Worm (Caenorhabditis elegans) whole organism, young adult: ENCODE results near the gene lin-9.
A peak's percentile ranks its signal among the peaks of the same experiment; 100 is the strongest.
"Not testable (repeated sequence)": the region's sequence is repeated elsewhere in the genome, so short reads cannot be mapped to it uniquely, and the experiment has no call there.

Source experiments
- C17E4.6 ChIP-seq: fragments of 200-800 bp; sonication (Bioruptor generic); IDR thresholded peaks from 2 replicates; pipeline ENCODE4 v1.3.6; 2022; ENCODE audit warnings: missing genetic modification reagents, missing genetic modification characterization, missing compliant biosample characterization
- D2030.7 ChIP-seq: fragments of 200-800 bp; sonication (Bioruptor generic); IDR thresholded peaks from 2 replicates; pipeline ENCODE4 v1.3.6; 2022; ENCODE audit warnings: missing genetic modification reagents, missing genetic modification characterization, missing compliant biosample characterization
- F33H1.4 ChIP-seq: fragments of 200-800 bp; sonication (Bioruptor generic); IDR thresholded peaks from 2 replicates; pipeline ENCODE4 v1.3.6; 2022; ENCODE audit warnings: missing genetic modification reagents, missing genetic modification characterization, missing compliant biosample characterization
- F37B4.10 ChIP-seq: fragments of 200-800 bp; sonication (Bioruptor generic); IDR thresholded peaks from 2 replicates; pipeline ENCODE4 v1.3.6; 2022; ENCODE audit warnings: missing genetic modification characterization, missing compliant biosample characterization
- F39B2.1 ChIP-seq: fragments of 200-800 bp; sonication (Bioruptor generic); IDR thresholded peaks from 2 replicates; pipeline ENCODE4 v1.3.6; 2022; ENCODE audit warnings: missing genetic modification reagents, missing genetic modification characterization, missing compliant biosample characterization
- F49E8.2 ChIP-seq: sonication (generic microtip); optimal IDR thresholded peaks from 3 replicates; lab custom pipeline; 2017; ENCODE audit warnings: missing genetic modification characterization, mild to moderate bottlenecking, missing compliant biosample characterization, antibody characterized with exemption, moderate library complexity; ENCODE audit not compliant: insufficient read depth
- F55B11.4 ChIP-seq: sonication (generic microtip); optimal IDR thresholded peaks from 2 replicates; lab custom pipeline; 2016; ENCODE audit warnings: missing compliant biosample characterization, missing genetic modification characterization, borderline replicate concordance; ENCODE audit not compliant: insufficient read depth
- K12H6.12 ChIP-seq: fragments of 200-800 bp; sonication (Bioruptor generic); optimal IDR thresholded peaks from 2 replicates; lab custom pipeline; 2018; ENCODE audit warnings: mild to moderate bottlenecking, missing genetic modification characterization, missing compliant biosample characterization
- Y53G8AR.9 ChIP-seq: fragments of 200-800 bp; sonication (Bioruptor generic); conservative IDR thresholded peaks from 2 replicates; pipeline ENCODE4 v1.3.6; 2022; ENCODE audit warnings: missing genetic modification reagents, missing genetic modification characterization, missing compliant biosample characterization
- aptf-2 ChIP-seq: fragments of 200-800 bp; sonication (Bioruptor generic); conservative IDR thresholded peaks from 2 replicates; pipeline ENCODE4 v1.3.6; 2022; ENCODE audit warnings: missing genetic modification reagents, missing genetic modification characterization, missing compliant biosample characterization
- athp-1 ChIP-seq: sonication (generic microtip); optimal IDR thresholded peaks from 2 replicates; lab custom pipeline; 2017; ENCODE audit warnings: mild to moderate bottlenecking, missing genetic modification characterization, missing compliant biosample characterization
- attf-3 ChIP-seq: fragments of 200-800 bp; sonication (Bioruptor generic); conservative IDR thresholded peaks from 2 replicates; pipeline ENCODE4 v1.3.6; 2022; ENCODE audit warnings: missing genetic modification reagents, missing genetic modification characterization, missing compliant biosample characterization
- attf-5 ChIP-seq: fragments of 200-800 bp; sonication (Bioruptor generic); optimal IDR thresholded peaks from 2 replicates; lab custom pipeline; 2018; ENCODE audit warnings: mild to moderate bottlenecking, missing genetic modification characterization, missing compliant biosample characterization
- attf-6 ChIP-seq: fragments of 200-800 bp; sonication (Bioruptor generic); IDR thresholded peaks from 2 replicates; pipeline ENCODE4 v1.3.6; 2022; ENCODE audit warnings: missing genetic modification reagents, missing genetic modification characterization, missing compliant biosample characterization
- cebp-1 ChIP-seq, 2 experiments: fragments of 200-800 bp in 1 of 2; sonication (Bioruptor generic) in 1 of 2; sonication (generic microtip) in 1 of 2; IDR thresholded peaks in 1 of 2; optimal IDR thresholded peaks in 1 of 2; 2 replicates each; pipeline versions ENCODE4 v1.3.6 to Lab custom; 2017 to 2022; ENCODE audit warnings: missing compliant biosample characterization in 2 of 2, missing genetic modification characterization in 2 of 2, mild to moderate bottlenecking in 1 of 2, missing genetic modification reagents in 1 of 2, moderate library complexity in 1 of 2
- ceh-91 ChIP-seq: fragments of 200-800 bp; sonication (Bioruptor generic); IDR thresholded peaks from 2 replicates; pipeline ENCODE4 v1.3.6; 2022; ENCODE audit warnings: missing genetic modification reagents, missing genetic modification characterization, missing compliant biosample characterization
- dox-1 ChIP-seq: fragments of 200-800 bp; sonication (Bioruptor generic); IDR thresholded peaks from 2 replicates; pipeline ENCODE4 v1.3.6; 2022; ENCODE audit warnings: missing genetic modification reagents, missing genetic modification characterization, missing compliant biosample characterization
- efl-1 ChIP-seq: fragments of 150-350 bp; optimal IDR thresholded peaks from 2 replicates; lab custom pipeline; 2014; ENCODE audit warnings: missing biosample characterization, missing genetic modification reagents, missing genetic modification characterization
- ekl-4 ChIP-seq: fragments of 200-800 bp; sonication (Bioruptor generic); IDR thresholded peaks from 2 replicates; pipeline ENCODE4 v1.3.6; 2022; ENCODE audit warnings: missing genetic modification reagents, missing genetic modification characterization, missing compliant biosample characterization
- gei-17 ChIP-seq: fragments of 200-800 bp; sonication (Bioruptor generic); optimal IDR thresholded peaks from 2 replicates; lab custom pipeline; 2018; ENCODE audit warnings: mild to moderate bottlenecking, missing genetic modification characterization, missing compliant biosample characterization
- him-1 ChIP-seq: sonication (generic microtip); optimal IDR thresholded peaks from 2 replicates; lab custom pipeline; 2016; ENCODE audit warnings: missing genotype, missing genetic modification reagents, missing genetic modification characterization, missing compliant biosample characterization
- hmg-1.2 ChIP-seq: fragments of 200-800 bp; sonication (Bioruptor generic); IDR thresholded peaks from 2 replicates; pipeline ENCODE4 v1.3.6; 2022; ENCODE audit warnings: missing genetic modification reagents, missing genetic modification characterization, missing compliant biosample characterization
- hsf-1 ChIP-seq: fragments of 200-800 bp; sonication (Bioruptor generic); IDR thresholded peaks from 2 replicates; pipeline ENCODE4 v1.3.6; 2022; ENCODE audit warnings: missing genetic modification reagents, missing genetic modification characterization, missing compliant biosample characterization
- lin-35 ChIP-seq, 3 experiments: fragments of 150-350 bp in 2 of 3; sonication (generic microtip) in 1 of 3; optimal IDR thresholded peaks; 2 replicates each; lab custom pipeline; 2014 to 2018; ENCODE audit warnings: missing biosample characterization in 3 of 3, missing genetic modification characterization in 3 of 3, missing genetic modification reagents in 3 of 3
- lin-40 ChIP-seq: sonication (generic microtip); optimal IDR thresholded peaks from 2 replicates; lab custom pipeline; 2016; ENCODE audit warnings: missing genetic modification characterization, mild to moderate bottlenecking, missing compliant biosample characterization, missing genotype, missing genetic modification reagents
- lin-54 ChIP-seq: fragments of 200-800 bp; sonication (Bioruptor generic); optimal IDR thresholded peaks from 2 replicates; lab custom pipeline; 2018; ENCODE audit warnings: mild to moderate bottlenecking, missing genetic modification characterization, missing compliant biosample characterization
- lsl-1 ChIP-seq: fragments of 200-800 bp; sonication (Bioruptor generic); optimal IDR thresholded peaks from 2 replicates; lab custom pipeline; 2018; ENCODE audit warnings: mild to moderate bottlenecking, missing genetic modification characterization, moderate library complexity, missing compliant biosample characterization
- lsy-27 ChIP-seq: sonication (generic microtip); optimal IDR thresholded peaks from 2 replicates; lab custom pipeline; 2017; ENCODE audit warnings: missing genetic modification characterization, mild to moderate bottlenecking, missing compliant biosample characterization, antibody characterized with exemption, missing genotype, borderline replicate concordance; ENCODE audit not compliant: insufficient read depth
- madf-6 ChIP-seq: fragments of 200-800 bp; sonication (Bioruptor generic); IDR thresholded peaks from 2 replicates; pipeline ENCODE4 v1.3.6; 2022; ENCODE audit warnings: missing genetic modification reagents, missing genetic modification characterization, missing compliant biosample characterization
- mcd-1 ChIP-seq: fragments of 200-800 bp; sonication (Bioruptor generic); IDR thresholded peaks from 2 replicates; pipeline ENCODE4 v1.3.6; 2022; ENCODE audit warnings: missing genetic modification reagents, missing genetic modification characterization, missing compliant biosample characterization
- mel-28 ChIP-seq: sonication (generic microtip); optimal IDR thresholded peaks from 2 replicates; lab custom pipeline; 2016; ENCODE audit warnings: borderline replicate concordance, mild to moderate bottlenecking, missing genetic modification characterization, missing compliant biosample characterization
- nfyb-1 ChIP-seq: fragments of 200-800 bp; sonication (Bioruptor generic); IDR thresholded peaks from 2 replicates; pipeline ENCODE4 v1.3.6; 2022; ENCODE audit warnings: missing genetic modification reagents, missing genetic modification characterization, missing compliant biosample characterization
- pbrm-1 ChIP-seq: fragments of 200-800 bp; sonication (Bioruptor generic); IDR thresholded peaks from 2 replicates; pipeline ENCODE4 v1.3.6; 2022; ENCODE audit warnings: missing genetic modification reagents, missing genetic modification characterization, missing compliant biosample characterization
- rcor-1 ChIP-seq: fragments of 200-800 bp; sonication (Bioruptor generic); IDR thresholded peaks from 2 replicates; pipeline ENCODE4 v1.3.6; 2022; ENCODE audit warnings: missing genetic modification reagents, missing genetic modification characterization, missing compliant biosample characterization
- snpc-3.4 ChIP-seq: sonication (generic microtip); optimal IDR thresholded peaks from 2 replicates; lab custom pipeline; 2017; ENCODE audit warnings: missing genetic modification characterization, mild to moderate bottlenecking, missing compliant biosample characterization, antibody characterized with exemption, moderate library complexity, missing genotype, missing genetic modification reagents
- snpc-4 ChIP-seq, 5 experiments: fragments of 150-350 bp in 1 of 5; sonication (generic microtip) in 4 of 5; optimal IDR thresholded peaks; 2 replicates each; lab custom pipeline; 2014 to 2018; ENCODE audit warnings: missing genetic modification characterization in 5 of 5, missing biosample characterization in 3 of 5, antibody characterized with exemption in 2 of 5, mild to moderate bottlenecking in 2 of 5, missing compliant biosample characterization in 2 of 5, missing genotype in 2 of 5, moderate library complexity in 2 of 5, missing genetic modification reagents in 1 of 5
- sptf-2 ChIP-seq: fragments of 200-800 bp; sonication (Bioruptor generic); optimal IDR thresholded peaks from 2 replicates; lab custom pipeline; 2018; ENCODE audit warnings: mild to moderate bottlenecking, missing genetic modification characterization, missing compliant biosample characterization
- tbp1 ChIP-seq: fragments of 200-800 bp; sonication (Bioruptor generic); optimal IDR thresholded peaks from 2 replicates; lab custom pipeline; 2018; ENCODE audit warnings: mild to moderate bottlenecking, missing genetic modification characterization, missing compliant biosample characterization
- ztf-22 ChIP-seq: fragments of 200-800 bp; sonication (Bioruptor generic); optimal IDR thresholded peaks from 2 replicates; lab custom pipeline; 2018; ENCODE audit warnings: mild to moderate bottlenecking, missing genetic modification characterization, moderate library complexity, missing compliant biosample characterization

Gene lin-9

DNA sequence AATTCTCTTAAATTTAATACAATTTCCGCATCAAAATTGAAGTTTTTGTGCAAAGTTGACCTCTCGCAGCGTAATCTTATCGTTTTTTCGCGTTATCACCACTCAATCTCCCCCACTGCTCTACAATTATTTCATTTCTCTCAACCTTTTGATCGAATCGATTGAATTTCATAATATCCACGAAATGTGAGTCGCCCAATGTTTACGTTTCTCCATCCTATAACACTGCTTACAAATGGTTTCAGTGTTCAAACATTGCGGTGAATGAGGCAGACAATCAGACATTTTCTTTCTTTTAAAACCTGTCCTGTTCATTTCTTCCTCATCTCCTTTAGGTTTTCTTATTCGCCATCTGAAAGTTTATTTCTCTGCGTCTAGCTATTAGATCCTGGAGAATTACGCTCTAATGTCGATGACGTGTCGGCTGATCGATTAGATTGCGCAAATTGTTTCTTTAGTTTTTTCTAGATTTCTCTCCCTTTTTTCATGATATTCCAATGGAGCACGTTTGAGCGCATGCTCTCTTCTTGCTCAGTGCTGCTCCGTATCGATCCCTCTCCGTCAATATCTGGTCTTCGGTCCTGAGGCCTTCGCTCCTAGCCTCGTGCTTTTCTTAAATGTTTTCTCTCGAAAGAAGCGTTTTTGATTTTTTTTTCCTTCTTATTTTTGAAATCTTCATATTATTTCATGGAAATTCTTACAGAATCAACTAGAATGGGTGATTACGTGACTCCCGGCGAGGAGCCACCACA is 1.2 kb upstream of the lin-9 start, which contains the start of gene unc-32 (continued):
- peak; percentile 18 for TF ChIP-seq lin-40 (tag; lab: Kevin White, UChicago)

- TF ChIP-seq F49E8.2 (no peak), gei-17 (no peak)
Observed at ce11 chrIII:8903263-8903662, 668 bp downstream of the lin-9 start.

- 0 out of 2 replicates have a peak, but pooled peaks have one; percentile 11 for TF ChIP-seq nfyb-1 (GFP tag; lab: Robert Waterston, UW)
- TF ChIP-seq madf-6: peak; percentile 69
- TF ChIP-seq snpc-4 (GFP tag; optimal IDR thresholded peaks at IDR 0.05; lab: Kevin White, UChicago); cebp-1 (GFP tag; IDR thresholded peaks at IDR 0.05; lab: Robert Waterston, UW): not testable (repeated sequence)
- peak in 1 of 4 experiments; percentile 39 for TF ChIP-seq snpc-4 (tag; optimal IDR thresholded peaks at IDR 0.05; lab: Kevin White, UChicago)
- TF ChIP-seq hmg-1.2 (GFP tag; lab: Robert Waterston, UW): 0 out of 2 replicates have a peak, but pooled peaks have one; percentile 42
- peak; percentile 12 for TF ChIP-seq lsl-1 (GFP tag; lab: Kevin White, UChicago)
- TF ChIP-seq F39B2.1 (GFP tag; lab: Robert Waterston, UW): peak; percentile 99
- TF ChIP-seq rcor-1 (GFP tag; lab: Robert Waterston, UW): peak; percentile 42; the same call in 1 of the 2 replicates
- peak; percentile 39; the same call in 1 of the 2 replicates for TF ChIP-seq D2030.7
- TF ChIP-seq F33H1.4 (GFP tag; lab: Robert Waterston, UW): peak; percentile 69
- peak; percentile 39 for TF ChIP-seq tbp1 (GFP tag; lab: Kevin White, UChicago)
- TF ChIP-seq mcd-1 (GFP tag; lab: Robert Waterston, UW): peak; percentile 56
- TF ChIP-seq ekl-4: peak; percentile 79
- TF ChIP-seq dox-1 (GFP tag; lab: Robert Waterston, UW): peak; percentile 81
- TF ChIP-seq Y53G8AR.9 (GFP tag; lab: Robert Waterston, UW): 0 out of 2 replicates have a peak, but pooled peaks have one; percentile 45
- peak; percentile 3 for TF ChIP-seq cebp-1 (tag; optimal IDR thresholded peaks at IDR 0.05; lab: Kevin White, UChicago)
- TF ChIP-seq lin-54 (GFP tag; lab: Kevin White, UChicago): peak; percentile 21
- TF ChIP-seq pbrm-1: peak; percentile 90
- peak; percentile 55; the same call in 1 of the 2 replicates for TF ChIP-seq aptf-2
- TF ChIP-seq, all 124 proteins: peak for 18; not testable (repeated sequence) for 106
Observed at ce11 chrIII:8901078-8901477, 2.9 kb downstream of the lin-9 start.

DNA sequence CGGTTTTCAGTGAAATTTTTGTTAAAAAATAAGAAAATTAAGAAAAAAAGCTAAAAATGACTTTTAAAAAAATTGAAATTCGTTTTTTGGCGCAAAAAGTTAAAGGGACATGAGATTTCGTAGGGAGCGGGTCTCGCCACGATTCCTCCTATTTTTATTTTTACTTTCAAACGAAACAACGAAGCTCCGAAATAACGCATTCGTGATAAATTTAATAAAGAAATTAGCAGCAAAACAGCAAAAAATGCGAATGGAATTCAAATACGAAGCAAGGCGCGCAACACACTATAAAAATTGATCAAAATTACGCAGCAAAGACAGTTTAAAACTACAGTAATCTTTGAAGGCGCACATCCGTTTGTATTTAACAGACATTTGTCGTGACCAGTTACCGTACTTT is 4.2 kb downstream of the lin-9 start:
- no peak for TF ChIP-seq F37B4.10 (GFP tag; lab: Robert Waterston, UW)
- no peak for TF ChIP-seq C17E4.6 (GFP tag; lab: Robert Waterston, UW)
- TF ChIP-seq attf-3 (GFP tag; lab: Robert Waterston, UW): peak; percentile 77
- TF ChIP-seq mel-28 (tag; lab: Kevin White, UChicago): no peak
- TF ChIP-seq F55B11.4 (tag; lab: Kevin White, UChicago): no peak
- TF ChIP-seq him-1 (tag; lab: Kevin White, UChicago): peak; percentile 16
- TF ChIP-seq K12H6.12: no peak
- peak; percentile 62 for TF ChIP-seq lin-54 (GFP tag; lab: Kevin White, UChicago)
- peak in 1 of 3 experiments; percentile 1 for TF ChIP-seq lin-35 (GFP tag; optimal IDR thresholded peaks at IDR 0.05; lab: Kevin White, UChicago)
- no peak for TF ChIP-seq sptf-2 (GFP tag; lab: Kevin White, UChicago)
- no peak for TF ChIP-seq hsf-1
- TF ChIP-seq snpc-3.4 (tag; lab: Kevin White, UChicago): peak; percentile 78
- TF ChIP-seq ceh-91: peak; percentile 74
- TF ChIP-seq dox-1 (GFP tag; lab: Robert Waterston, UW): peak; percentile 48
- no peak for TF ChIP-seq ztf-22
- TF ChIP-seq F39B2.1 (GFP tag; lab: Robert Waterston, UW): no peak
- peak; percentile 31 for TF ChIP-seq attf-5
- peak; percentile 91 for TF ChIP-seq F33H1.4 (GFP tag; lab: Robert Waterston, UW)
- peak; percentile 56; the same call in 1 of the 2 replicates for TF ChIP-seq D2030.7
- peak; percentile 83 for TF ChIP-seq efl-1
- no peak for TF ChIP-seq lsy-27 (tag; lab: Kevin White, UChicago)
- TF ChIP-seq attf-6 (GFP tag; lab: Robert Waterston, UW): no peak
- TF ChIP-seq athp-1: peak; percentile 33
